Fruit fly (Drosophila melanogaster): Measurements from ENCODE around the gene CG42331.

Gene CG42331

DNA sequence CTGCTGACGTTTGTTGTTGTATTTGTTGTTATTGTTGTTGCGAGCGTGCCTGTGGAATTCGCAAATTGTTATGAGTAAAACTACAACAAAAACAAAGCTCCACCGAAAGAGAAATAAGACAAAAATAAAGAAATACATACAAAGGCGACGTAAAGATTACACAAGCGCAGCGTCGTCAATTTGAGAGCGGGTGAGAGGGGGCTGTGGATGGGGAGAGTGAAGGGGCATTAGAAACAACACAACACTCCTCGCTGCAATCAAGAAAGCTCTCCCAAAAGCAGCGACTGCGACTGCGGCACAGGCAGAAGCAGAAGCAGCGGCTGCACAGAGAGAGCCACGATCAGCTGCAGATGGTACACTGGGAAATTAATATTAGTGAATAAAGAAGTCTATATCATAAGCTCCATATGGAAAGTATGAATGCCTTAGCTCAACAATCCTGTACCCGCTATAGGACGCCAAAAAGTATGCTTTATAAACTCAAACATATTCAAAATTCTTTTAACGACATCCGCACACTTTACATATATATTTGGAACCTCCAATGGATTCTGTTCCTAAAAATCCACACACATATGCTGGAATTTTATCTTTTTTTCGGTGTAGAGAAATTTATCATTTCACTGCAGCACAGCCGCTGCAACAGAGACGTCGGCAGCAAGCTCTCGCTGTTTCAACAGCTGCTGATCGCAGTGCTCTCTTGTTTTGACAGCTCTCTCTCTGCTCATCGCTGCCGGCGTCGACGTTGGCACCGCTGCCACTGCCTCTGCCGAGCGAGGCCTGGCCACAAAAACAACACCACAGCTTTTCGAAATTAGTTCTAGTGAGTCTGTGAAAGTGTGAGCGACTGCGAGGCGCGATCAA lies 3.2 kb upstream of the CG42331 start, which contains the start of gene CG13631 (continued):
- TF ChIP-seq CG11456 (GFP tag; IDR thresholded peaks at IDR 0.05) (peak; percentile 64; the same call in 2 of the 3 replicates), CG3995 (GFP tag; optimal IDR thresholded peaks at IDR 0.05) (peak; percentile 21), da (GFP tag; optimal IDR thresholded peaks at IDR 0.05) (peak; percentile 72), CG6689 (GFP tag; IDR thresholded peaks at IDR 0.05) (peak; percentile 96), CG10274 (GFP tag; optimal IDR thresholded peaks at IDR 0.05) (peak; percentile 74), Lim3 (GFP tag; IDR thresholded peaks at IDR 0.05) (peak; percentile 66), CG2712 (tag; optimal IDR thresholded peaks at IDR 0.05) (peak; percentile 98), CG2199 (GFP tag; IDR thresholded peaks at IDR 0.05) (peak; percentile 76; the same call in 1 of the 3 replicates), Dp (GFP tag; optimal IDR thresholded peaks at IDR 0.05) (no peak), her (GFP tag; optimal IDR thresholded peaks at IDR 0.05) (peak; percentile 86), lmd (GFP tag; IDR thresholded peaks at IDR 0.05) (peak; percentile 94), stwl (tag; optimal IDR thresholded peaks at IDR 0.05) (no peak), ind (GFP tag; optimal IDR thresholded peaks at IDR 0.05) (peak; percentile 94), pnt (GFP tag; optimal IDR thresholded peaks at IDR 0.05) (peak; percentile 97), CG31365 (tag; optimal IDR thresholded peaks at IDR 0.05) (peak; percentile 66), CG3281 (GFP tag; optimal IDR thresholded peaks at IDR 0.05) (peak; percentile 72), cas (GFP tag; IDR thresholded peaks at IDR 0.05) (0 out of 2 replicates have a peak, but pooled peaks have one; percentile 36), CG14441 (GFP tag; IDR thresholded peaks at IDR 0.05) (peak; percentile 88), CG6175 (GFP tag; IDR thresholded peaks at IDR 0.05) (no peak), CG30431 (GFP tag; optimal IDR thresholded peaks at IDR 0.05) (peak; percentile 93), Eip74EF (GFP tag; optimal IDR thresholded peaks at IDR 0.05) (peak in 1 of 2 experiments; percentile 96), CG12391 (tag; optimal IDR thresholded peaks at IDR 0.05) (peak; percentile 94), CG7963 (GFP tag; IDR thresholded peaks at IDR 0.05; ENCODE audit: partially characterized antibody) (no peak), dysf (GFP tag; IDR thresholded peaks at IDR 0.05) (peak; percentile 94), Fer2 (tag; optimal IDR thresholded peaks at IDR 0.05) (peak; percentile 61), GATAe (GFP tag; conservative IDR thresholded peaks at IDR 0.05) (no peak), Myb (GFP tag; optimal IDR thresholded peaks at IDR 0.05) (peak; percentile 73), jumu (GFP tag; optimal IDR thresholded peaks at IDR 0.05) (peak; percentile 95), Antp (GFP tag; optimal IDR thresholded peaks at IDR 0.05) (peak; percentile 94), CG12155 (GFP tag; optimal IDR thresholded peaks at IDR 0.05) (peak; percentile 82), CG7928 (GFP tag; optimal IDR thresholded peaks at IDR 0.05) (no peak), CG8290 (GFP tag; optimal IDR thresholded peaks at IDR 0.05) (peak; percentile 89), CG8290 (tag; optimal IDR thresholded peaks at IDR 0.05) (peak; percentile 17 to 90), CG18011 (GFP tag; optimal IDR thresholded peaks at IDR 0.05) (no peak), inv (GFP tag; IDR thresholded peaks at IDR 0.05; ENCODE audit: partially characterized antibody) (no peak), Hr3 (GFP tag; optimal IDR thresholded peaks at IDR 0.05) (peak; percentile 95), H2.0 (GFP tag; IDR thresholded peaks at IDR 0.05) (peak; percentile 77), dpn (GFP tag; optimal IDR thresholded peaks at IDR 0.05) (peak; percentile 93 to 94), Side (GFP tag; optimal IDR thresholded peaks at IDR 0.05) (peak; percentile 94), Mad (GFP tag; optimal IDR thresholded peaks at IDR 0.05) (peak; percentile 88), CG3838 (GFP tag; optimal IDR thresholded peaks at IDR 0.05) (peak; percentile 52), CG8281 (tag; optimal IDR thresholded peaks at IDR 0.05) (peak; percentile 80), Jarid2 (GFP tag; optimal IDR thresholded peaks at IDR 0.05) (peak; percentile 16), CG18599 (GFP tag; optimal IDR thresholded peaks at IDR 0.05) (peak; percentile 79), insv (GFP tag; optimal IDR thresholded peaks at IDR 0.05) (peak in 1 of 2 experiments; percentile 27), h (optimal IDR thresholded peaks at IDR 0.05) (no peak), Sox100B (GFP tag; optimal IDR thresholded peaks at IDR 0.05) (peak; percentile 97), CG2120 (GFP tag; optimal IDR thresholded peaks at IDR 0.05) (peak; percentile 21), CG14014 (GFP tag; IDR thresholded peaks at IDR 0.05) (peak; percentile 72), Awh (GFP tag; IDR thresholded peaks at IDR 0.05) (peak; percentile 88)
